Worm (Caenorhabditis elegans) whole organism, L4 larva: ENCODE data around the gene mans-4.
A peak's percentile ranks its signal among the peaks of the same experiment; 100 is the strongest.

Experiments
- F37D6.2 ChIP-seq: sonication (generic microtip); optimal IDR thresholded peaks from 2 replicates; lab custom pipeline; 2016; ENCODE audit warnings: mild to moderate bottlenecking, missing genetic modification characterization, missing compliant biosample characterization
- F49E8.2 ChIP-seq: sonication (generic microtip); optimal IDR thresholded peaks from 2 replicates; lab custom pipeline; 2016; ENCODE audit warnings: missing compliant biosample characterization, mild to moderate bottlenecking, missing genetic modification characterization, borderline replicate concordance
- R02D3.7 ChIP-seq: fragments of 150-350 bp; sonication (generic microtip); optimal IDR thresholded peaks from 3 replicates; lab custom pipeline; 2014; ENCODE audit warnings: missing biosample characterization, missing genetic modification characterization
- Y105C5A.15 ChIP-seq: fragments of 200-800 bp; sonication (Bioruptor generic); IDR thresholded peaks from 2 replicates; pipeline ENCODE4 v1.3.6; 2022; ENCODE audit warnings: missing genetic modification characterization, missing compliant biosample characterization
- Y5F2A.4 ChIP-seq: fragments of 200-800 bp; sonication (Bioruptor generic); optimal IDR thresholded peaks from 2 replicates; lab custom pipeline; 2018; ENCODE audit warnings: mild to moderate bottlenecking, missing genetic modification characterization, missing compliant biosample characterization
- ZK337.2 ChIP-seq: fragments of 200-800 bp; sonication (Bioruptor generic); IDR thresholded peaks from 2 replicates; pipeline ENCODE4 v1.3.6; 2022; ENCODE audit warnings: missing genetic modification reagents, missing genetic modification characterization, missing compliant biosample characterization
- ZK546.5 ChIP-seq, 2 experiments: sonication (generic microtip); optimal IDR thresholded peaks; 2 replicates each; lab custom pipeline; 2017; ENCODE audit warnings: missing biosample characterization in 2 of 2, missing genetic modification characterization in 2 of 2
- aly-2 ChIP-seq: sonication (generic microtip); optimal IDR thresholded peaks from 2 replicates; lab custom pipeline; 2018; ENCODE audit warnings: missing biosample characterization, missing genetic modification characterization
- arid-1 ChIP-seq: fragments of 200-800 bp; sonication (Bioruptor generic); conservative IDR thresholded peaks from 2 replicates; pipeline ENCODE4 v1.3.6; 2022; ENCODE audit warnings: missing genetic modification reagents, missing genetic modification characterization, missing compliant biosample characterization
- ceh-32 ChIP-seq: sonication (generic microtip); optimal IDR thresholded peaks from 2 replicates; lab custom pipeline; 2016; ENCODE audit warnings: mild to moderate bottlenecking, missing genetic modification characterization, missing compliant biosample characterization; ENCODE audit not compliant: poor library complexity
- ceh-62 ChIP-seq: sonication (generic microtip); optimal IDR thresholded peaks from 2 replicates; lab custom pipeline; 2017; ENCODE audit warnings: missing biosample characterization, missing genetic modification characterization
- daf-16 ChIP-seq, 3 experiments: sonication (generic microtip); optimal IDR thresholded peaks; 2 replicates each; lab custom pipeline; 2016 to 2017; ENCODE audit warnings: missing genetic modification characterization in 3 of 3, missing genetic modification reagents in 3 of 3, mild to moderate bottlenecking in 2 of 3, missing compliant biosample characterization in 2 of 3, missing biosample characterization in 1 of 3, moderate library complexity in 1 of 3
- dmd-6 ChIP-seq: fragments of 200-800 bp; sonication (Bioruptor generic); IDR thresholded peaks from 2 replicates; pipeline ENCODE4 v1.3.6; 2022; ENCODE audit warnings: missing genetic modification reagents, missing genetic modification characterization, missing compliant biosample characterization
- dmd-9 ChIP-seq: fragments of 200-800 bp; sonication (Bioruptor generic); IDR thresholded peaks from 2 replicates; pipeline ENCODE4 v1.3.6; 2022; ENCODE audit warnings: missing genetic modification reagents, missing genetic modification characterization, missing compliant biosample characterization
- egl-27 ChIP-seq: sonication (generic microtip); optimal IDR thresholded peaks from 3 replicates; lab custom pipeline; 2017; ENCODE audit warnings: missing biosample characterization, missing genetic modification reagents, missing genetic modification characterization
- fkh-10 ChIP-seq: fragments of 150-350 bp; optimal IDR thresholded peaks from 2 replicates; lab custom pipeline; 2014; ENCODE audit warnings: missing biosample characterization, missing genetic modification reagents, missing genetic modification characterization
- hif-1 ChIP-seq, 2 experiments: sonication (generic microtip); optimal IDR thresholded peaks; 2 replicates each; lab custom pipeline; 2016 to 2017; ENCODE audit warnings: missing compliant biosample characterization in 2 of 2, missing genetic modification characterization in 2 of 2, missing genetic modification reagents in 2 of 2, missing genotype in 2 of 2, mild to moderate bottlenecking in 1 of 2
- hmg-1.1 ChIP-seq: fragments of 200-800 bp; sonication (Bioruptor generic); IDR thresholded peaks from 2 replicates; pipeline ENCODE4 v1.3.6; 2022; ENCODE audit warnings: missing genetic modification reagents, missing genetic modification characterization, missing compliant biosample characterization
- jun-1 ChIP-seq: fragments of 150-350 bp; optimal IDR thresholded peaks from 2 replicates; lab custom pipeline; 2014; ENCODE audit warnings: missing biosample characterization, missing genetic modification reagents, missing genetic modification characterization
- lim-7 ChIP-seq: fragments of 200-800 bp; sonication (Bioruptor generic); IDR thresholded peaks from 2 replicates; pipeline ENCODE4 v1.3.6; 2022; ENCODE audit warnings: missing genetic modification characterization, missing compliant biosample characterization
- lin-1 ChIP-seq: fragments of 200-800 bp; sonication (Bioruptor generic); IDR thresholded peaks from 2 replicates; pipeline ENCODE4 v1.3.6; 2022; ENCODE audit warnings: missing genetic modification reagents, missing genetic modification characterization, missing compliant biosample characterization
- lin-15B ChIP-seq: fragments of 150-350 bp; sonication (generic microtip); optimal IDR thresholded peaks from 3 replicates; lab custom pipeline; 2014; ENCODE audit warnings: missing biosample characterization, missing genetic modification characterization
- lin-38 ChIP-seq: fragments of 200-800 bp; sonication (Bioruptor generic); IDR thresholded peaks from 2 replicates; pipeline ENCODE4 v1.3.6; 2022; ENCODE audit warnings: missing genetic modification reagents, missing genetic modification characterization, missing compliant biosample characterization
- lir-3 ChIP-seq: sonication (generic microtip); optimal IDR thresholded peaks from 2 replicates; lab custom pipeline; 2016; ENCODE audit warnings: mild to moderate bottlenecking, missing genetic modification characterization, missing compliant biosample characterization
- madf-5 ChIP-seq, 2 experiments: fragments of 200-800 bp; sonication (Bioruptor generic); IDR thresholded peaks; 2 replicates each; pipeline ENCODE4 v1.3.6; 2022; ENCODE audit warnings: missing compliant biosample characterization in 2 of 2, missing genetic modification characterization in 2 of 2
- madf-9 ChIP-seq: fragments of 200-800 bp; sonication (Bioruptor generic); conservative IDR thresholded peaks from 2 replicates; pipeline ENCODE4 v1.3.6; 2022; ENCODE audit warnings: missing genetic modification reagents, missing genetic modification characterization, missing compliant biosample characterization
- mxl-2 ChIP-seq: fragments of 200-800 bp; sonication (Bioruptor generic); conservative IDR thresholded peaks from 2 replicates; pipeline ENCODE4 v1.3.6; 2022; ENCODE audit warnings: missing genetic modification reagents, missing genetic modification characterization, missing compliant biosample characterization
- nhr-10 ChIP-seq: fragments of 150-350 bp; optimal IDR thresholded peaks from 2 replicates; lab custom pipeline; 2014; ENCODE audit warnings: missing biosample characterization, missing genetic modification characterization
- nhr-11 ChIP-seq: fragments of 150-350 bp; optimal IDR thresholded peaks from 2 replicates; lab custom pipeline; 2014; ENCODE audit warnings: missing biosample characterization, missing genetic modification characterization
- nhr-41 ChIP-seq: fragments of 200-800 bp; sonication (Bioruptor generic); IDR thresholded peaks from 2 replicates; pipeline ENCODE4 v1.3.6; 2022; ENCODE audit warnings: missing genetic modification reagents, missing genetic modification characterization, missing compliant biosample characterization
- nhr-6 ChIP-seq: fragments of 150-350 bp; optimal IDR thresholded peaks from 2 replicates; lab custom pipeline; 2014; ENCODE audit warnings: missing biosample characterization, missing genetic modification characterization
- php-3 ChIP-seq: fragments of 200-800 bp; sonication (Bioruptor generic); IDR thresholded peaks from 2 replicates; pipeline ENCODE4 v1.3.6; 2022; ENCODE audit warnings: missing genetic modification reagents, missing genetic modification characterization, missing compliant biosample characterization
- pqm-1 ChIP-seq: sonication (generic microtip); optimal IDR thresholded peaks from 2 replicates; lab custom pipeline; 2017; ENCODE audit warnings: missing biosample characterization, missing genetic modification characterization
- rbr-2 ChIP-seq: sonication (generic microtip); optimal IDR thresholded peaks from 2 replicates; lab custom pipeline; 2016; ENCODE audit warnings: missing genotype, missing genetic modification characterization, missing compliant biosample characterization
- sdz-12 ChIP-seq: fragments of 200-800 bp; sonication (Bioruptor generic); optimal IDR thresholded peaks from 2 replicates; lab custom pipeline; 2018; ENCODE audit warnings: mild to moderate bottlenecking, missing genetic modification characterization, missing compliant biosample characterization
- set-16 ChIP-seq: fragments of 200-800 bp; sonication (Bioruptor generic); IDR thresholded peaks from 2 replicates; pipeline ENCODE4 v1.3.6; 2022; ENCODE audit warnings: missing genetic modification reagents, missing genetic modification characterization, missing compliant biosample characterization
- skn-1 ChIP-seq: fragments of 150-350 bp; optimal IDR thresholded peaks from 2 replicates; lab custom pipeline; 2014; ENCODE audit warnings: missing biosample characterization, missing genetic modification characterization
- spr-1 ChIP-seq: sonication (generic microtip); optimal IDR thresholded peaks from 2 replicates; lab custom pipeline; 2016; ENCODE audit warnings: mild to moderate bottlenecking, missing genetic modification characterization, missing compliant biosample characterization
- tra-1 ChIP-seq: fragments of 200-800 bp; sonication (Bioruptor generic); IDR thresholded peaks from 2 replicates; pipeline ENCODE4 v1.3.6; 2022; ENCODE audit warnings: missing genetic modification reagents, missing genetic modification characterization, missing compliant biosample characterization
- unc-130 ChIP-seq: sonication (generic microtip); optimal IDR thresholded peaks from 2 replicates; lab custom pipeline; 2016; ENCODE audit warnings: missing genetic modification reagents, missing genetic modification characterization, missing compliant biosample characterization
- unc-39 ChIP-seq: sonication (generic microtip); optimal IDR thresholded peaks from 2 replicates; lab custom pipeline; 2017; ENCODE audit warnings: missing biosample characterization, missing genetic modification characterization
- unc-62 ChIP-seq, 3 experiments: fragments of 150-350 bp in 1 of 3; sonication (generic microtip); optimal IDR thresholded peaks in 2 of 3; peaks in 1 of 3; 1 replicate in 1 of 3; 2 replicates in 2 of 3; lab custom pipeline; 2014 to 2017; ENCODE audit warnings: missing biosample characterization in 3 of 3, missing genetic modification characterization in 3 of 3, missing genetic modification reagents in 3 of 3, missing genotype in 1 of 3
- vab-7 ChIP-seq: fragments of 200-800 bp; sonication (Bioruptor generic); IDR thresholded peaks from 2 replicates; pipeline ENCODE4 v1.3.6; 2022; ENCODE audit warnings: missing genetic modification reagents, missing genetic modification characterization, missing compliant biosample characterization
- zfp-3 ChIP-seq: fragments of 200-800 bp; sonication (Bioruptor generic); conservative IDR thresholded peaks from 2 replicates; pipeline ENCODE4 v1.3.6; 2022; ENCODE audit warnings: missing genetic modification reagents, missing genetic modification characterization, missing compliant biosample characterization
- zip-11 ChIP-seq: fragments of 200-800 bp; sonication (Bioruptor generic); IDR thresholded peaks from 2 replicates; pipeline ENCODE4 v1.3.6; 2022; ENCODE audit warnings: missing genetic modification characterization, missing compliant biosample characterization
- zip-2 ChIP-seq: fragments of 150-350 bp; optimal IDR thresholded peaks from 2 replicates; lab custom pipeline; 2014; ENCODE audit warnings: missing biosample characterization, missing genetic modification characterization
- ztf-11 ChIP-seq: fragments of 150-350 bp; optimal IDR thresholded peaks from 2 replicates; lab custom pipeline; 2014; ENCODE audit warnings: missing biosample characterization, missing genetic modification characterization

Gene mans-4

ce11 chrIV:9074244-9074723 lies 4.1 kb downstream of the mans-4 start, which contains the start of gene mppb-1 (continued):
- no peak for TF ChIP-seq nhr-6 (tag; lab: Kevin White, UChicago)
- peak; percentile 31 for TF ChIP-seq F37D6.2
- no peak for TF ChIP-seq mxl-2 (GFP tag; lab: Robert Waterston, UW)
- peak; percentile 84 for TF ChIP-seq madf-9 (GFP tag; lab: Robert Waterston, UW)
- no peak for TF ChIP-seq lir-3 (tag; lab: Kevin White, UChicago)
- TF ChIP-seq lin-15B (tag; lab: Kevin White, UChicago) = no peak
- TF ChIP-seq hif-1 (tag; optimal IDR thresholded peaks at IDR 0.05; lab: Kevin White, UChicago) = peak in 1 of 2 experiments; percentile 95
- peak; percentile 71 for TF ChIP-seq lin-38 (GFP tag; lab: Robert Waterston, UW)
- peak; percentile 70; the same call in 1 of the 2 replicates for TF ChIP-seq zfp-3 (GFP tag; lab: Robert Waterston, UW)
- no peak for TF ChIP-seq unc-62 (GFP tag; optimal IDR thresholded peaks at IDR 0.05 in 1 of 2; lab: Kevin White, UChicago)
- no peak for TF ChIP-seq unc-62 (tag; optimal IDR thresholded peaks at IDR 0.05; lab: Kevin White, UChicago)
- no peak for TF ChIP-seq zip-11 (GFP tag; lab: Robert Waterston, UW)
- TF ChIP-seq tra-1 = 0 out of 2 replicates have a peak, but pooled peaks have one; percentile 53
- peak; percentile 52 for TF ChIP-seq sdz-12 (GFP tag; lab: Kevin White, UChicago)
- peak; percentile 53 for TF ChIP-seq rbr-2
- no peak for TF ChIP-seq lin-1 (GFP tag; lab: Robert Waterston, UW)
- no peak for TF ChIP-seq pqm-1 (tag; lab: Kevin White, UChicago)
- TF ChIP-seq arid-1 (GFP tag; lab: Robert Waterston, UW) = no peak

ce11 chrIV:9070188-9070587 lies 8.2 kb downstream of the mans-4 start:
- TF ChIP-seq ZK337.2 (no peak), lir-3 (tag; lab: Kevin White, UChicago) (no peak), nhr-11 (tag; lab: Kevin White, UChicago) (no peak), arid-1 (GFP tag; lab: Robert Waterston, UW) (no peak), spr-1 (tag; lab: Kevin White, UChicago) (no peak), nhr-41 (GFP tag; lab: Robert Waterston, UW) (no peak), jun-1 (tag; lab: Kevin White, UChicago) (no peak), hmg-1.1 (no peak), lin-1 (GFP tag; lab: Robert Waterston, UW) (no peak), ZK546.5 (tag; optimal IDR thresholded peaks at IDR 0.05; lab: Kevin White, UChicago) (no peak), aly-2 (no peak), unc-39 (no peak), sdz-12 (GFP tag; lab: Kevin White, UChicago) (no peak), nhr-10 (tag; lab: Kevin White, UChicago) (no peak), daf-16 (GFP tag; optimal IDR thresholded peaks at IDR 0.05; lab: Kevin White, UChicago) (no peak), daf-16 (tag; optimal IDR thresholded peaks at IDR 0.05; lab: Kevin White, UChicago) (peak; percentile 57), unc-130 (GFP tag; lab: Kevin White, UChicago) (no peak), F49E8.2 (no peak), dmd-9 (GFP tag; lab: Robert Waterston, UW) (no peak), ceh-62 (tag; lab: Kevin White, UChicago) (no peak), Y105C5A.15 (GFP tag; lab: Robert Waterston, UW) (no peak), set-16 (GFP tag; lab: Robert Waterston, UW) (no peak), Y5F2A.4 (GFP tag; lab: Kevin White, UChicago) (no peak), unc-62 (GFP tag; optimal IDR thresholded peaks at IDR 0.05 in 1 of 2; lab: Kevin White, UChicago) (no peak), unc-62 (tag; optimal IDR thresholded peaks at IDR 0.05; lab: Kevin White, UChicago) (no peak), php-3 (no peak), vab-7 (GFP tag; lab: Robert Waterston, UW) (no peak), lim-7 (GFP tag; lab: Robert Waterston, UW) (no peak), ceh-32 (tag; lab: Kevin White, UChicago) (no peak), fkh-10 (GFP tag; lab: Kevin White, UChicago) (no peak), ztf-11 (tag; lab: Kevin White, UChicago) (no peak), zip-2 (tag; lab: Kevin White, UChicago) (no peak), R02D3.7 (tag; lab: Kevin White, UChicago) (no peak), dmd-6 (peak; percentile 44; the same call in 1 of the 2 replicates), tra-1 (no peak), egl-27 (tag; lab: Kevin White, UChicago) (no peak), skn-1 (tag; lab: Kevin White, UChicago) (no peak), madf-5 (GFP tag; IDR thresholded peaks at IDR 0.05; lab: Robert Waterston, UW) (no peak), pqm-1 (tag; lab: Kevin White, UChicago) (peak; percentile 40)
